Fruit fly (Drosophila melanogaster) whole organism, embryonic: ENCODE measurements around the gene Syt12.

ENCODE experiments used
- Bteb2 ChIP-seq: fragments of 200-800 bp; sonication (Bioruptor generic); optimal IDR thresholded peaks from 2 replicates; lab custom pipeline; 2016; ENCODE audit warnings: missing biosample characterization, missing genetic modification characterization
- CG10321 ChIP-seq: fragments of 200-800 bp; sonication (Bioruptor generic); IDR thresholded peaks from 2 replicates; pipeline ENCODE4 v1.3.6; 2022; ENCODE audit warnings: missing biosample characterization, missing genetic modification characterization
- CG10979 ChIP-seq: fragments of 200-800 bp; sonication (Bioruptor generic); optimal IDR thresholded peaks from 2 replicates; lab custom pipeline; 2018; ENCODE audit warnings: missing biosample characterization, mild to moderate bottlenecking, missing genetic modification characterization, moderate library complexity
- CG11504 ChIP-seq: fragments of 200-800 bp; sonication (Bioruptor generic); optimal IDR thresholded peaks from 3 replicates; lab custom pipeline; 2019; ENCODE audit warnings: missing biosample characterization, mild to moderate bottlenecking, missing genetic modification characterization, moderate library complexity
- CG12219 ChIP-seq: fragments of 200-800 bp; sonication (Bioruptor generic); optimal IDR thresholded peaks from 3 replicates; lab custom pipeline; 2018; ENCODE audit warnings: missing biosample characterization, mild to moderate bottlenecking, missing genetic modification characterization
- CG13123 ChIP-seq: fragments of 200-800 bp; sonication (Bioruptor generic); optimal IDR thresholded peaks from 2 replicates; lab custom pipeline; 2016; ENCODE audit warnings: missing biosample characterization, missing genetic modification characterization
- CG15696 ChIP-seq: fragments of 200-800 bp; sonication (Bioruptor generic); optimal IDR thresholded peaks from 2 replicates; lab custom pipeline; 2019; ENCODE audit warnings: missing biosample characterization, mild to moderate bottlenecking, missing genetic modification characterization, moderate library complexity
- CG1647 ChIP-seq: fragments of 200-800 bp; sonication (Bioruptor generic); optimal IDR thresholded peaks from 3 replicates; lab custom pipeline; 2016; ENCODE audit warnings: missing biosample characterization, missing genetic modification characterization
- CG2129 ChIP-seq: fragments of 200-800 bp; sonication (Bioruptor generic); IDR thresholded peaks from 2 replicates; pipeline ENCODE4 v1.3.6; 2022; ENCODE audit warnings: missing biosample characterization, missing genetic modification characterization; ENCODE audit not compliant: partially characterized antibody
- CG2875 ChIP-seq: fragments of 200-800 bp; sonication (Bioruptor generic); optimal IDR thresholded peaks from 2 replicates; lab custom pipeline; 2017; ENCODE audit warnings: missing biosample characterization, mild to moderate bottlenecking, missing genetic modification characterization, missing genetic modification reagents
- CG7271 ChIP-seq: fragments of 200-800 bp; sonication (Bioruptor generic); optimal IDR thresholded peaks from 2 replicates; lab custom pipeline; 2018; ENCODE audit warnings: missing biosample characterization, mild to moderate bottlenecking, missing genetic modification characterization, moderate library complexity
- CG7372 ChIP-seq: fragments of 200-800 bp; sonication (Bioruptor generic); IDR thresholded peaks from 2 replicates; pipeline ENCODE4 v1.3.6; 2022; ENCODE audit warnings: missing biosample characterization, missing genetic modification characterization
- CG7786 ChIP-seq: fragments of 200-800 bp; sonication (Bioruptor generic); optimal IDR thresholded peaks from 2 replicates; lab custom pipeline; 2016; ENCODE audit warnings: missing biosample characterization, missing genetic modification characterization
- CG7963 ChIP-seq: fragments of 200-800 bp; sonication (Bioruptor generic); IDR thresholded peaks from 3 replicates; pipeline ENCODE4 v1.3.6; 2022; ENCODE audit warnings: missing biosample characterization, missing genetic modification characterization; ENCODE audit not compliant: partially characterized antibody
- CG9876 ChIP-seq: fragments of 200-800 bp; sonication (Bioruptor generic); optimal IDR thresholded peaks from 2 replicates; lab custom pipeline; 2016; ENCODE audit warnings: missing biosample characterization, missing genetic modification characterization
- CkIIα-i1 ChIP-seq: fragments of 200-800 bp; sonication (Bioruptor generic); IDR thresholded peaks from 2 replicates; pipeline ENCODE4 v1.3.6; 2022; ENCODE audit warnings: missing biosample characterization, missing genetic modification characterization
- Dll ChIP-seq: fragments of 200-800 bp; sonication (Bioruptor generic); IDR thresholded peaks from 4 replicates; pipeline ENCODE4 v1.3.6; 2022; ENCODE audit warnings: missing biosample characterization, missing genetic modification characterization; ENCODE audit not compliant: partially characterized antibody
- Dp ChIP-seq: fragments of 200-800 bp; sonication (Bioruptor generic); optimal IDR thresholded peaks from 2 replicates; lab custom pipeline; 2018; ENCODE audit warnings: missing biosample characterization, mild to moderate bottlenecking, missing genetic modification characterization, moderate library complexity
- Hr3 ChIP-seq: fragments of 200-800 bp; sonication (Bioruptor generic); optimal IDR thresholded peaks from 3 replicates; lab custom pipeline; 2016; ENCODE audit warnings: missing biosample characterization, missing genetic modification characterization
- Lpt ChIP-seq: fragments of >200 bp; optimal IDR thresholded peaks from 2 replicates; lab custom pipeline; 2018; ENCODE audit warnings: missing biosample characterization, missing genetic modification characterization
- Med ChIP-seq: fragments of 200-800 bp; sonication (Bioruptor generic); peaks from one replicate; lab custom pipeline; 2016; ENCODE audit warnings: missing biosample characterization, missing genetic modification characterization, mild to moderate bottlenecking, inconsistent platforms, moderate library complexity
- NK7.1 ChIP-seq: fragments of 200-800 bp; sonication (Bioruptor generic); optimal IDR thresholded peaks from 3 replicates; lab custom pipeline; 2016; ENCODE audit warnings: missing biosample characterization, missing genetic modification characterization
- Spps ChIP-seq: fragments of 200-800 bp; sonication (Bioruptor generic); optimal IDR thresholded peaks from 2 replicates; lab custom pipeline; 2018; ENCODE audit warnings: missing biosample characterization, mild to moderate bottlenecking, missing genetic modification characterization
- al ChIP-seq: fragments of 200-800 bp; sonication (Bioruptor generic); IDR thresholded peaks from 2 replicates; pipeline ENCODE4 v1.3.6; 2022; ENCODE audit warnings: missing biosample characterization, missing genetic modification characterization
- ash1 ChIP-seq: fragments of 200-800 bp; sonication (Bioruptor generic); optimal IDR thresholded peaks from 2 replicates; lab custom pipeline; 2018; ENCODE audit warnings: missing biosample characterization, mild to moderate bottlenecking, missing genetic modification characterization
- bab2 ChIP-seq: fragments of 200-800 bp; sonication (Bioruptor generic); optimal IDR thresholded peaks from 2 replicates; lab custom pipeline; 2016; ENCODE audit warnings: missing biosample characterization, missing genetic modification characterization
- bbx ChIP-seq: fragments of 200-800 bp; sonication (Bioruptor generic); IDR thresholded peaks from 2 replicates; pipeline ENCODE4 v1.3.6; 2022; ENCODE audit warnings: missing biosample characterization, missing genetic modification characterization; ENCODE audit not compliant: partially characterized antibody
- bsh ChIP-seq, 2 experiments: fragments of 200-800 bp; sonication (Bioruptor generic); optimal IDR thresholded peaks; 2 replicates each; lab custom pipeline; 2017 to 2018; ENCODE audit warnings: mild to moderate bottlenecking in 2 of 2, missing biosample characterization in 2 of 2, missing genetic modification characterization in 2 of 2, moderate library complexity in 1 of 2
- btn ChIP-seq: fragments of 200-800 bp; sonication (Bioruptor generic); optimal IDR thresholded peaks from 2 replicates; lab custom pipeline; 2016; ENCODE audit warnings: missing biosample characterization, missing genetic modification characterization
- danr ChIP-seq: fragments of 200-800 bp; sonication (Bioruptor generic); IDR thresholded peaks from 2 replicates; pipeline ENCODE4 v1.3.6; 2022; ENCODE audit warnings: missing biosample characterization, missing genetic modification characterization
- en ChIP-seq: fragments of 200-800 bp; sonication (Bioruptor generic); optimal IDR thresholded peaks from 2 replicates; lab custom pipeline; 2016; ENCODE audit warnings: missing biosample characterization, missing genetic modification characterization
- ewg ChIP-seq: fragments of 200-800 bp; sonication (Bioruptor generic); optimal IDR thresholded peaks from 3 replicates; lab custom pipeline; 2017; ENCODE audit warnings: mild to moderate bottlenecking, missing biosample characterization, missing genetic modification reagents, missing genetic modification characterization
- ftz-f1 ChIP-seq: fragments of 200-800 bp; sonication (Bioruptor generic); optimal IDR thresholded peaks from 2 replicates; lab custom pipeline; 2016; ENCODE audit warnings: missing biosample characterization, missing genetic modification characterization
- gfzf ChIP-seq: fragments of 200-800 bp; sonication (Bioruptor generic); optimal IDR thresholded peaks from 2 replicates; lab custom pipeline; 2016; ENCODE audit warnings: missing biosample characterization, mild to moderate bottlenecking, missing genetic modification characterization, moderate library complexity
- ham ChIP-seq: fragments of 200-800 bp; sonication (Bioruptor generic); IDR thresholded peaks from 2 replicates; pipeline ENCODE4 v1.3.6; 2022; ENCODE audit warnings: missing biosample characterization, missing genetic modification characterization
- hbn ChIP-seq: fragments of 200-800 bp; sonication (Bioruptor generic); IDR thresholded peaks from 2 replicates; pipeline ENCODE4 v1.3.6; 2022; ENCODE audit warnings: missing biosample characterization, missing genetic modification characterization; ENCODE audit not compliant: partially characterized antibody
- her ChIP-seq: fragments of 200-800 bp; sonication (Bioruptor generic); optimal IDR thresholded peaks from 2 replicates; lab custom pipeline; 2016; ENCODE audit warnings: missing biosample characterization, missing genetic modification characterization
- hth ChIP-seq: fragments of >200 bp; optimal IDR thresholded peaks from 2 replicates; lab custom pipeline; 2017; ENCODE audit warnings: inconsistent platforms
- klu ChIP-seq: fragments of 200-800 bp; sonication (Bioruptor generic); IDR thresholded peaks from 2 replicates; pipeline ENCODE4 v1.3.6; 2022; ENCODE audit warnings: missing biosample characterization, missing genetic modification characterization
- kni ChIP-seq: fragments of 200-800 bp; sonication (Bioruptor generic); optimal IDR thresholded peaks from 3 replicates; lab custom pipeline; 2017; ENCODE audit warnings: mild to moderate bottlenecking, missing biosample characterization, missing genetic modification reagents, missing genetic modification characterization
- pb ChIP-seq: fragments of 200-800 bp; sonication (Bioruptor generic); optimal IDR thresholded peaks from 3 replicates; lab custom pipeline; 2016; ENCODE audit warnings: missing biosample characterization, missing genetic modification characterization
- pita ChIP-seq: fragments of 200-800 bp; sonication (Bioruptor generic); optimal IDR thresholded peaks from 2 replicates; lab custom pipeline; 2017; ENCODE audit warnings: missing biosample characterization, mild to moderate bottlenecking, missing genetic modification characterization
- ro ChIP-seq: fragments of 200-800 bp; sonication (Bioruptor generic); IDR thresholded peaks from 2 replicates; pipeline ENCODE4 v1.3.6; 2022; ENCODE audit warnings: missing biosample characterization, missing genetic modification characterization
- seq ChIP-seq: fragments of 200-800 bp; sonication (Bioruptor generic); IDR thresholded peaks from 2 replicates; pipeline ENCODE4 v1.3.6; 2022; ENCODE audit warnings: missing biosample characterization, missing genetic modification characterization
- sisA ChIP-seq: fragments of 200-800 bp; sonication (Bioruptor generic); IDR thresholded peaks from 2 replicates; pipeline ENCODE4 v1.3.6; 2022; ENCODE audit warnings: missing biosample characterization, missing genetic modification characterization
- sna ChIP-seq: fragments of 200-800 bp; sonication (Bioruptor generic); IDR thresholded peaks from 2 replicates; pipeline ENCODE4 v1.3.6; 2022; ENCODE audit warnings: missing biosample characterization, missing genetic modification characterization; ENCODE audit not compliant: partially characterized antibody
- tup ChIP-seq: fragments of 200-800 bp; sonication (Bioruptor generic); optimal IDR thresholded peaks from 2 replicates; lab custom pipeline; 2016; ENCODE audit warnings: missing biosample characterization, mild to moderate bottlenecking, missing genetic modification characterization, moderate library complexity
- twi ChIP-seq: fragments of 200-800 bp; optimal IDR thresholded peaks from 2 replicates; lab custom pipeline; 2019; ENCODE audit warnings: missing biosample characterization, mild to moderate bottlenecking, missing genetic modification characterization, moderate library complexity
- vfl ChIP-seq: fragments of 200-800 bp; sonication (Bioruptor generic); optimal IDR thresholded peaks from 2 replicates; lab custom pipeline; 2016; ENCODE audit warnings: missing biosample characterization, missing genetic modification characterization
- wek ChIP-seq: fragments of 200-800 bp; sonication (Bioruptor generic); optimal IDR thresholded peaks from 3 replicates; lab custom pipeline; 2018; ENCODE audit warnings: missing biosample characterization, mild to moderate bottlenecking, missing genetic modification characterization, moderate library complexity

The Syt12 gene

dm6 chrX:13337454-13337853, 21.6 kb upstream of the Syt12 start, which contains the start of gene RpS15Aa (continued):
- peak; percentile 71; the same call in 1 of the 2 replicates for TF ChIP-seq CG7372 (GFP tag; lab: Robert Waterston, UW)
- peak; percentile 80 for TF ChIP-seq al (GFP tag; lab: Robert Waterston, UW)
- peak; percentile 50 for TF ChIP-seq CG10979 (tag; lab: Kevin White, UChicago)
- TF ChIP-seq Hr3 (GFP tag; lab: Kevin White, UChicago) = peak; percentile 34
- TF ChIP-seq wek (GFP tag; lab: Kevin White, UChicago) = peak; percentile 76
- TF ChIP-seq bsh (GFP tag; optimal IDR thresholded peaks at IDR 0.05; lab: Kevin White, UChicago) = peak in 1 of 2 experiments; percentile 64
- peak; percentile 59 for TF ChIP-seq sisA
- TF ChIP-seq klu (GFP tag; lab: Robert Waterston, UW) = no peak
- peak; percentile 62 for TF ChIP-seq CG1647 (GFP tag; lab: Kevin White, UChicago)
- TF ChIP-seq CkIIα-i1 (GFP tag; lab: Robert Waterston, UW) = no peak
- peak; percentile 63 for TF ChIP-seq CG2875
- TF ChIP-seq bab2 (GFP tag; lab: Kevin White, UChicago) = peak; percentile 10
- no peak for TF ChIP-seq sna
- TF ChIP-seq ash1 (GFP tag; lab: Kevin White, UChicago) = peak; percentile 47
- peak; percentile 54 for TF ChIP-seq pita
- peak; percentile 75 for TF ChIP-seq her (GFP tag; lab: Kevin White, UChicago)
- peak; percentile 77 for TF ChIP-seq pb (GFP tag; lab: Kevin White, UChicago)
- TF ChIP-seq vfl (GFP tag; lab: Kevin White, UChicago) = no peak
- TF ChIP-seq Bteb2 (GFP tag; lab: Kevin White, UChicago) = peak; percentile 0
- peak; percentile 23 for TF ChIP-seq Spps (tag; lab: Kevin White, UChicago)
- 0 out of 2 replicates have a peak, but pooled peaks have one; percentile 26 for TF ChIP-seq hbn
- TF ChIP-seq CG2129 = 0 out of 2 replicates have a peak, but pooled peaks have one; percentile 18
- peak; percentile 45; the same call in 1 of the 2 replicates for TF ChIP-seq danr (GFP tag; lab: Robert Waterston, UW)
- no peak for TF ChIP-seq ftz-f1
- TF ChIP-seq seq (GFP tag; lab: Robert Waterston, UW) = peak; percentile 64
- peak; percentile 2 for TF ChIP-seq CG13123
- TF ChIP-seq Dll = no peak
- peak; percentile 51 for TF ChIP-seq CG7786 (GFP tag; lab: Kevin White, UChicago)
- TF ChIP-seq hth (lab: Kevin White, UChicago) = no peak
- no peak for TF ChIP-seq ham (GFP tag; lab: Robert Waterston, UW)
- peak; percentile 26 for TF ChIP-seq twi (tag; lab: Kevin White, UChicago)
- TF ChIP-seq bbx (GFP tag; lab: Robert Waterston, UW) = peak; percentile 60
- peak; percentile 81 for TF ChIP-seq gfzf (GFP tag; lab: Kevin White, UChicago)
- TF ChIP-seq CG9876 = peak; percentile 90
- TF ChIP-seq NK7.1 (GFP tag; lab: Kevin White, UChicago) = peak; percentile 60
- TF ChIP-seq en (GFP tag; lab: Kevin White, UChicago) = peak; percentile 74
- peak; percentile 79 for TF ChIP-seq kni
- TF ChIP-seq CG10321 (GFP tag; lab: Robert Waterston, UW) = peak; percentile 62; the same call in 1 of the 2 replicates
- TF ChIP-seq btn = peak; percentile 49
- TF ChIP-seq tup (GFP tag; lab: Kevin White, UChicago) = no peak
- TF ChIP-seq CG7271 (tag; lab: Kevin White, UChicago) = peak; percentile 75
- peak; percentile 46; the same call in 1 of the 3 replicates for TF ChIP-seq CG7963 (GFP tag; lab: Robert Waterston, UW)
- peak; percentile 98 for TF ChIP-seq Med (GFP tag; lab: Kevin White, UChicago)
- 0 out of 2 replicates have a peak, but pooled peaks have one; percentile 17 for TF ChIP-seq ro (GFP tag; lab: Robert Waterston, UW)
- peak; percentile 66 for TF ChIP-seq CG12219
- TF ChIP-seq Dp = peak; percentile 1
- no peak for TF ChIP-seq CG15696 (tag; lab: Kevin White, UChicago)
- peak; percentile 65 for TF ChIP-seq ewg
- TF ChIP-seq Lpt = no peak
- TF ChIP-seq CG11504 = peak; percentile 55
